Fruit fly (Drosophila melanogaster): ENCODE data around the gene CG11693.

Gene CG11693

DNA sequence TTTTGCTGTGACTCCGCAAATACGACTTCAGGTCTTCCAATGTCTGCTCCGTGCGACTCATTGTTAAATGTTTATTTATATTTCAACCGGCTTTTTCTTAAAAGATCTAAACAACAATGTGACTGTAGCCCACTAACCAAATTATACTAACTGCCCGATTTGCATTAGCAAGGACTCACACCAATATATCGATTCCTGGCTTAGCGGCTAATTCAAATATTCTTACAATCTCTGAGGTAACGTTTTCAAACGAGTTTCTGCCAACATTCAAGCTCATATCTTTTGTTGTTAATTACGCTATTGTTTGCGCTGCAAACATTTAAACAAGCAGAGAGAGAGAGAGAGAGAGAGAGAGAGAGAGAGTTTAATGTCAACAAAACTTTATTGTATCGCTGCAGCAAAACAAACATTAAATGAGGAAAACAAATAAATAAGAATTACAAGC is 2.0 kb downstream of the CG11693 start, which contains the start of gene tex (continued):
- TF ChIP-seq CG9932 (GFP tag; IDR thresholded peaks at IDR 0.05) (no peak), cg (GFP tag; optimal IDR thresholded peaks at IDR 0.05) (no peak), zf30C (GFP tag; optimal IDR thresholded peaks at IDR 0.05) (no peak), Optix (GFP tag; IDR thresholded peaks at IDR 0.05) (no peak), PHDP (tag; optimal IDR thresholded peaks at IDR 0.05) (peak; percentile 9), CHES-1-like (GFP tag; optimal IDR thresholded peaks at IDR 0.05) (peak; percentile 44), trh (GFP tag; optimal IDR thresholded peaks at IDR 0.05) (no peak), CG33557 (GFP tag; optimal IDR thresholded peaks at IDR 0.05) (peak; percentile 73), Awh (GFP tag; IDR thresholded peaks at IDR 0.05) (peak; percentile 88), jing (GFP tag; optimal IDR thresholded peaks at IDR 0.05) (no peak), CG1647 (GFP tag; optimal IDR thresholded peaks at IDR 0.05) (no peak), Nf-YA (GFP tag; IDR thresholded peaks at IDR 0.05) (no peak), CG12942 (GFP tag; optimal IDR thresholded peaks at IDR 0.05) (no peak), Ssrp (tag; optimal IDR thresholded peaks at IDR 0.05) (no peak), Gsc (GFP tag; IDR thresholded peaks at IDR 0.05) (no peak), vvl (GFP tag; IDR thresholded peaks at IDR 0.05) (peak; percentile 68), CG10321 (GFP tag; IDR thresholded peaks at IDR 0.05) (no peak), rib (GFP tag; IDR thresholded peaks at IDR 0.05) (no peak), sc (optimal IDR thresholded peaks at IDR 0.05) (no peak), sc (GFP tag; optimal IDR thresholded peaks at IDR 0.05) (peak; percentile 15), p53 (GFP tag; optimal IDR thresholded peaks at IDR 0.05) (no peak), Ets97D (GFP tag; optimal IDR thresholded peaks at IDR 0.05) (peak; percentile 41), E2f2 (GFP tag; IDR thresholded peaks at IDR 0.05) (peak; percentile 98), CG8281 (tag; optimal IDR thresholded peaks at IDR 0.05) (no peak), chinmo (GFP tag; IDR thresholded peaks at IDR 0.05; ENCODE audit: partially characterized antibody) (no peak), CG14441 (GFP tag; IDR thresholded peaks at IDR 0.05) (no peak), crc (GFP tag; optimal IDR thresholded peaks at IDR 0.05) (no peak), lilli (GFP tag; optimal IDR thresholded peaks at IDR 0.05) (no peak), CG10979 (tag; optimal IDR thresholded peaks at IDR 0.05) (peak; percentile 31), exex (tag; optimal IDR thresholded peaks at IDR 0.05) (no peak), CG9727 (GFP tag; optimal IDR thresholded peaks at IDR 0.05) (peak; percentile 69), eve (GFP tag; optimal IDR thresholded peaks at IDR 0.05) (no peak), CG15269 (tag; optimal IDR thresholded peaks at IDR 0.05) (no peak), CG31365 (tag; optimal IDR thresholded peaks at IDR 0.05) (peak; percentile 47), CG7786 (GFP tag; optimal IDR thresholded peaks at IDR 0.05) (no peak), eyg (GFP tag; optimal IDR thresholded peaks at IDR 0.05) (no peak), CG8089 (GFP tag; optimal IDR thresholded peaks at IDR 0.05) (peak; percentile 25), Kr (GFP tag; optimal IDR thresholded peaks at IDR 0.05) (peak; percentile 14), Stat92E (GFP tag; optimal IDR thresholded peaks at IDR 0.05) (peak in 1 of 3 experiments; percentile 5), CG4404 (GFP tag; IDR thresholded peaks at IDR 0.05) (no peak), CG12219 (GFP tag; optimal IDR thresholded peaks at IDR 0.05) (peak; percentile 31), nmo (GFP tag; optimal IDR thresholded peaks at IDR 0.05) (peak; percentile 55), CG15073 (GFP tag; optimal IDR thresholded peaks at IDR 0.05) (no peak), CG13775 (GFP tag; optimal IDR thresholded peaks at IDR 0.05) (no peak), CG14050 (GFP tag; IDR thresholded peaks at IDR 0.05) (no peak), gfzf (GFP tag; optimal IDR thresholded peaks at IDR 0.05) (peak; percentile 95), ro (GFP tag; IDR thresholded peaks at IDR 0.05) (no peak), CG17612 (GFP tag; IDR thresholded peaks at IDR 0.05) (no peak), al (GFP tag; IDR thresholded peaks at IDR 0.05) (no peak), CTCF (GFP tag; optimal IDR thresholded peaks at IDR 0.05) (peak; percentile 19)

Data from whole organism, embryonic.